Worm (Caenorhabditis elegans) whole organism, late embryonic: ENCODE results near the gene idpc-6.

ENCODE experiments used
- C08G9.2 ChIP-seq: sonication (generic microtip); optimal IDR thresholded peaks from 2 replicates; lab custom pipeline; 2016; ENCODE audit warnings: mild to moderate bottlenecking, missing genetic modification characterization, moderate library complexity, missing compliant biosample characterization
- F13H6.1 ChIP-seq: sonication (generic microtip); optimal IDR thresholded peaks from 2 replicates; lab custom pipeline; 2016; ENCODE audit warnings: missing genetic modification characterization, missing compliant biosample characterization
- K02D7.2 ChIP-seq: sonication (generic microtip); optimal IDR thresholded peaks from 2 replicates; lab custom pipeline; 2017; ENCODE audit warnings: mild to moderate bottlenecking, missing genetic modification characterization, missing compliant biosample characterization
- Y22D7AL.16 ChIP-seq: sonication (generic microtip); optimal IDR thresholded peaks from 2 replicates; lab custom pipeline; 2016; ENCODE audit warnings: missing genetic modification characterization, missing compliant biosample characterization
- ama-1 ChIP-seq: fragments of 150-350 bp; optimal IDR thresholded peaks from 2 replicates; lab custom pipeline; 2014
- ceh-19 ChIP-seq: fragments of 200-800 bp; sonication (Bioruptor generic); optimal IDR thresholded peaks from 2 replicates; lab custom pipeline; 2018; ENCODE audit warnings: mild to moderate bottlenecking, missing genetic modification characterization, missing compliant biosample characterization
- ceh-2 ChIP-seq: sonication (generic microtip); optimal IDR thresholded peaks from 2 replicates; lab custom pipeline; 2016; ENCODE audit warnings: missing genotype, missing genetic modification characterization, missing compliant biosample characterization
- ceh-31 ChIP-seq: sonication (generic microtip); optimal IDR thresholded peaks from 2 replicates; lab custom pipeline; 2016; ENCODE audit warnings: missing genetic modification characterization, missing compliant biosample characterization
- ceh-6 ChIP-seq: fragments of 200-800 bp; sonication (Bioruptor generic); optimal IDR thresholded peaks from 2 replicates; lab custom pipeline; 2018; ENCODE audit warnings: mild to moderate bottlenecking, missing genetic modification characterization, missing compliant biosample characterization
- ceh-9 ChIP-seq: sonication (generic microtip); optimal IDR thresholded peaks from 2 replicates; lab custom pipeline; 2016; ENCODE audit warnings: mild to moderate bottlenecking, missing genetic modification characterization, inconsistent platforms, missing compliant biosample characterization
- dmd-4 ChIP-seq: sonication (generic microtip); optimal IDR thresholded peaks from 2 replicates; lab custom pipeline; 2016; ENCODE audit warnings: borderline replicate concordance, missing genetic modification characterization, missing compliant biosample characterization
- dve-1 ChIP-seq: sonication (generic microtip); optimal IDR thresholded peaks from 2 replicates; lab custom pipeline; 2017; ENCODE audit warnings: antibody characterized with exemption, mild to moderate bottlenecking, missing genetic modification characterization, missing compliant biosample characterization
- elt-4 ChIP-seq: sonication (generic microtip); optimal IDR thresholded peaks from 2 replicates; lab custom pipeline; 2016; ENCODE audit warnings: missing genetic modification characterization, missing compliant biosample characterization
- ets-4 ChIP-seq: sonication (generic microtip); optimal IDR thresholded peaks from 2 replicates; lab custom pipeline; 2016; ENCODE audit warnings: missing genetic modification characterization, missing compliant biosample characterization
- eyg-1 ChIP-seq: sonication (generic microtip); optimal IDR thresholded peaks from 2 replicates; lab custom pipeline; 2016; ENCODE audit warnings: missing genotype, missing genetic modification characterization, missing compliant biosample characterization
- fkh-10 ChIP-seq: fragments of 150-350 bp; optimal IDR thresholded peaks from 2 replicates; lab custom pipeline; 2014; ENCODE audit warnings: missing biosample characterization, missing genetic modification reagents, missing genetic modification characterization
- fkh-6 ChIP-seq: sonication (generic microtip); optimal IDR thresholded peaks from 2 replicates; lab custom pipeline; 2016; ENCODE audit warnings: missing genetic modification characterization, missing compliant biosample characterization
- gmeb-2 ChIP-seq: sonication (generic microtip); optimal IDR thresholded peaks from 2 replicates; lab custom pipeline; 2016; ENCODE audit warnings: missing genetic modification characterization, inconsistent platforms, missing compliant biosample characterization
- hlh-13 ChIP-seq: fragments of 200-800 bp; sonication (Bioruptor generic); optimal IDR thresholded peaks from 2 replicates; lab custom pipeline; 2018; ENCODE audit warnings: mild to moderate bottlenecking, missing genetic modification characterization, missing compliant biosample characterization
- hlh-15 ChIP-seq: sonication (generic microtip); optimal IDR thresholded peaks from 2 replicates; lab custom pipeline; 2016; ENCODE audit warnings: missing genetic modification characterization, missing compliant biosample characterization
- hlh-30 ChIP-seq: sonication (generic microtip); optimal IDR thresholded peaks from 2 replicates; lab custom pipeline; 2017; ENCODE audit warnings: antibody characterized with exemption, missing genetic modification characterization, missing compliant biosample characterization; ENCODE audit not compliant: insufficient read depth
- hlh-6 ChIP-seq: sonication (generic microtip); optimal IDR thresholded peaks from 2 replicates; lab custom pipeline; 2016; ENCODE audit warnings: missing genotype, missing genetic modification characterization, missing compliant biosample characterization
- mec-3 ChIP-seq: sonication (generic microtip); optimal IDR thresholded peaks from 2 replicates; lab custom pipeline; 2016; ENCODE audit warnings: borderline replicate concordance, missing genetic modification characterization, missing compliant biosample characterization
- nhr-11 ChIP-seq: fragments of 150-350 bp; optimal IDR thresholded peaks from 2 replicates; lab custom pipeline; 2014; ENCODE audit warnings: missing biosample characterization, missing genetic modification characterization
- nhr-232 ChIP-seq: sonication (generic microtip); optimal IDR thresholded peaks from 2 replicates; lab custom pipeline; 2016; ENCODE audit warnings: missing genetic modification characterization, missing compliant biosample characterization
- pag-3 ChIP-seq: sonication (generic microtip); optimal IDR thresholded peaks from 2 replicates; lab custom pipeline; 2016; ENCODE audit warnings: missing compliant biosample characterization, missing genetic modification characterization, borderline replicate concordance
- pha-2 ChIP-seq: sonication (generic microtip); optimal IDR thresholded peaks from 2 replicates; lab custom pipeline; 2017; ENCODE audit warnings: mild to moderate bottlenecking, missing genetic modification characterization, missing compliant biosample characterization
- pqm-1 ChIP-seq: sonication (generic microtip); optimal IDR thresholded peaks from 2 replicates; lab custom pipeline; 2016; ENCODE audit warnings: missing genetic modification characterization, missing compliant biosample characterization
- rnt-1 ChIP-seq: sonication (generic microtip); optimal IDR thresholded peaks from 2 replicates; lab custom pipeline; 2016; ENCODE audit warnings: missing genetic modification characterization, missing compliant biosample characterization
- sdc-2 ChIP-seq: sonication (generic microtip); optimal IDR thresholded peaks from 2 replicates; lab custom pipeline; 2016; ENCODE audit warnings: missing genotype, missing genetic modification characterization, missing compliant biosample characterization
- sox-2 ChIP-seq: fragments of 200-800 bp; sonication (Bioruptor generic); IDR thresholded peaks from 2 replicates; pipeline ENCODE4 v1.3.6; 2022; ENCODE audit warnings: missing genetic modification reagents, missing genetic modification characterization, missing compliant biosample characterization
- sox-4 ChIP-seq: sonication (generic microtip); optimal IDR thresholded peaks from 2 replicates; lab custom pipeline; 2017; ENCODE audit warnings: mild to moderate bottlenecking, missing genetic modification characterization, inconsistent platforms, missing compliant biosample characterization
- tbx-7 ChIP-seq: sonication (generic microtip); optimal IDR thresholded peaks from 2 replicates; lab custom pipeline; 2016; ENCODE audit warnings: missing genotype, missing genetic modification characterization, missing compliant biosample characterization
- unc-42 ChIP-seq: sonication (generic microtip); optimal IDR thresholded peaks from 2 replicates; lab custom pipeline; 2016; ENCODE audit warnings: missing genotype, missing genetic modification characterization, missing compliant biosample characterization
- zip-5 ChIP-seq: sonication (generic microtip); optimal IDR thresholded peaks from 2 replicates; lab custom pipeline; 2016; ENCODE audit warnings: missing genetic modification characterization, missing compliant biosample characterization
- ztf-16 ChIP-seq: sonication (generic microtip); optimal IDR thresholded peaks from 2 replicates; lab custom pipeline; 2017; ENCODE audit warnings: missing genetic modification characterization, missing compliant biosample characterization

Gene idpc-6

ce11 chrV:9609217-9609616 lies 10.7 kb upstream of the idpc-6 start:
- no peak for TF ChIP-seq mec-3
- no peak for TF ChIP-seq ceh-31 (tag; lab: Kevin White, UChicago)
- TF ChIP-seq rnt-1 (tag; lab: Kevin White, UChicago), result no peak
- TF ChIP-seq ama-1 (lab: Kevin White, UChicago), result no peak
- no peak for TF ChIP-seq hlh-13
- TF ChIP-seq nhr-232 (tag; lab: Kevin White, UChicago), result no peak
- no peak for TF ChIP-seq ceh-6 (GFP tag; lab: Kevin White, UChicago)
- TF ChIP-seq nhr-11, result no peak
- no peak for TF ChIP-seq unc-42 (tag; lab: Kevin White, UChicago)
- no peak for TF ChIP-seq zip-5 (tag; lab: Kevin White, UChicago)
- no peak for TF ChIP-seq dmd-4 (tag; lab: Kevin White, UChicago)
- no peak for TF ChIP-seq ceh-9

- TF ChIP-seq ets-4, result peak; percentile 8
- no peak for TF ChIP-seq sox-2 (GFP tag; lab: Robert Waterston, UW)
Measured at ce11 chrV:9615725-9616124, 4.2 kb upstream of the idpc-6 start, which contains the start of gene pqn-63. pqn-63 (plus strand) TSS chrV:9616031.

ce11 chrV:9616130-9616529 lies 3.8 kb upstream of the idpc-6 start:
- TF ChIP-seq F13H6.1 (tag; lab: Kevin White, UChicago) (no peak), hlh-30 (no peak), ztf-16 (tag; lab: Kevin White, UChicago) (no peak), gmeb-2 (tag; lab: Kevin White, UChicago) (no peak), Y22D7AL.16 (no peak), elt-4 (no peak), ceh-19 (GFP tag; lab: Kevin White, UChicago) (no peak), ceh-9 (no peak), C08G9.2 (tag; lab: Kevin White, UChicago) (no peak), ceh-2 (tag; lab: Kevin White, UChicago) (no peak), pqm-1 (no peak), unc-42 (tag; lab: Kevin White, UChicago) (no peak), sdc-2 (no peak), hlh-15 (tag; lab: Kevin White, UChicago) (no peak), pag-3 (tag; lab: Kevin White, UChicago) (no peak), fkh-6 (no peak), sox-4 (tag; lab: Kevin White, UChicago) (no peak), hlh-6 (tag; lab: Kevin White, UChicago) (no peak), pha-2 (tag; lab: Kevin White, UChicago) (no peak), tbx-7 (tag; lab: Kevin White, UChicago) (no peak)

ce11 chrV:9616687-9617086 lies 3.3 kb upstream of the idpc-6 start:
- TF ChIP-seq dve-1 (tag; lab: Kevin White, UChicago), result peak; percentile 93
- TF ChIP-seq pag-3 (tag; lab: Kevin White, UChicago), result no peak

ce11 chrV:9618420-9618819 lies 1.5 kb upstream of the idpc-6 start:
- no peak for TF ChIP-seq K02D7.2
- TF ChIP-seq fkh-10, result no peak
- peak; percentile 31 for TF ChIP-seq mec-3
- TF ChIP-seq eyg-1 (tag; lab: Kevin White, UChicago), result no peak

ce11 chrV:9618919-9619318 lies 1.0 kb upstream of the idpc-6 start, which contains the start of gene idpc-7:
idpc-7 (minus strand) TSS chrV:9619019.
- TF ChIP-seq eyg-1 (tag; lab: Kevin White, UChicago) (no peak), gmeb-2 (tag; lab: Kevin White, UChicago) (no peak), sox-2 (GFP tag; lab: Robert Waterston, UW) (no peak), fkh-6 (no peak)
